Fruit fly (Drosophila melanogaster) whole organism, embryonic: Measurements from ENCODE around the gene Wwox.
A peak's percentile ranks its signal among the peaks of the same experiment; 100 is the strongest.

Experiments used
- CG15696 ChIP-seq: fragments of 200-800 bp; sonication (Bioruptor generic); optimal IDR thresholded peaks from 2 replicates; lab custom pipeline; 2019; ENCODE audit warnings: missing biosample characterization, mild to moderate bottlenecking, missing genetic modification characterization, moderate library complexity
- CG34376 ChIP-seq: fragments of 200-800 bp; sonication (Bioruptor generic); optimal IDR thresholded peaks from 2 replicates; lab custom pipeline; 2018; ENCODE audit warnings: missing biosample characterization, mild to moderate bottlenecking, missing genetic modification characterization
- CG4328 ChIP-seq: fragments of 200-800 bp; sonication (Bioruptor generic); optimal IDR thresholded peaks from 3 replicates; lab custom pipeline; 2017; ENCODE audit warnings: missing biosample characterization, missing genetic modification reagents, missing genetic modification characterization
- CG8924 ChIP-seq: fragments of 200-800 bp; optimal IDR thresholded peaks from 3 replicates; lab custom pipeline; 2019; ENCODE audit warnings: missing biosample characterization, mild to moderate bottlenecking, missing genetic modification characterization, moderate library complexity
- Hr51 ChIP-seq, 2 experiments: fragments of 200-800 bp; sonication (Bioruptor generic); optimal IDR thresholded peaks; 2 replicates in 1 of 2; 3 replicates in 1 of 2; lab custom pipeline; 2016 to 2018; ENCODE audit warnings: missing biosample characterization in 2 of 2, missing genetic modification characterization in 2 of 2, mild to moderate bottlenecking in 1 of 2, moderate library complexity in 1 of 2
- dmrt11E ChIP-seq: fragments of 200-800 bp; sonication (Bioruptor generic); optimal IDR thresholded peaks from 3 replicates; lab custom pipeline; 2018; ENCODE audit warnings: missing biosample characterization, mild to moderate bottlenecking, missing genetic modification characterization, moderate library complexity
- mam ChIP-seq: fragments of 200-800 bp; sonication (Bioruptor generic); optimal IDR thresholded peaks from 3 replicates; lab custom pipeline; 2016; ENCODE audit warnings: missing biosample characterization, missing genetic modification characterization
- pho ChIP-seq: fragments of 200-800 bp; sonication (Bioruptor generic); optimal IDR thresholded peaks from 2 replicates; lab custom pipeline; 2016; ENCODE audit warnings: missing biosample characterization, missing genetic modification characterization
- pum ChIP-seq: fragments of 200-800 bp; sonication (Bioruptor generic); optimal IDR thresholded peaks from 2 replicates; lab custom pipeline; 2016; ENCODE audit warnings: missing biosample characterization, missing genetic modification characterization
- shn ChIP-seq: fragments of 200-800 bp; sonication (Bioruptor generic); optimal IDR thresholded peaks from 3 replicates; lab custom pipeline; 2016; ENCODE audit warnings: missing biosample characterization, missing genetic modification characterization
- tna ChIP-seq: fragments of 200-800 bp; sonication (Bioruptor generic); IDR thresholded peaks from 2 replicates; pipeline ENCODE4 v1.3.6; 2022; ENCODE audit warnings: missing biosample characterization, missing genetic modification characterization; ENCODE audit not compliant: partially characterized antibody
- zen ChIP-seq: fragments of 200-800 bp; sonication (Bioruptor generic); optimal IDR thresholded peaks from 3 replicates; lab custom pipeline; 2018; ENCODE audit warnings: missing biosample characterization, mild to moderate bottlenecking, missing genetic modification characterization, moderate library complexity

dm6 chr2L:7998655-7999054 is 5.4 kb downstream of the Wwox start, which contains the start of gene Sirup:
- TF ChIP-seq CG8924 (tag; lab: Kevin White, UChicago) (no peak), dmrt11E (tag; lab: Kevin White, UChicago) (no peak), shn (GFP tag; lab: Kevin White, UChicago) (no peak), mam (no peak), pho (GFP tag; lab: Kevin White, UChicago) (no peak), tna (GFP tag; lab: Robert Waterston, UW) (peak; percentile 54; the same call in 1 of the 2 replicates), Hr51 (GFP tag; optimal IDR thresholded peaks at IDR 0.05; lab: Kevin White, UChicago) (no peak), zen (tag; lab: Kevin White, UChicago) (no peak), CG15696 (tag; lab: Kevin White, UChicago) (no peak), pum (no peak), CG34376 (no peak), CG4328 (no peak)
